Worm (Caenorhabditis elegans) whole organism, midembryonic: Measurements from ENCODE around the gene spp-16.

Source experiments
- T22C8.4 ChIP-seq: fragments of 200-800 bp; sonication (Bioruptor generic); IDR thresholded peaks from 2 replicates; pipeline ENCODE4 v1.3.6; 2022; ENCODE audit warnings: missing genetic modification characterization, missing compliant biosample characterization
- cog-1 ChIP-seq: sonication (generic microtip); optimal IDR thresholded peaks from 2 replicates; lab custom pipeline; 2016; ENCODE audit warnings: missing genetic modification characterization, missing compliant biosample characterization
- flt-1 ChIP-seq: fragments of 200-800 bp; sonication (Bioruptor generic); IDR thresholded peaks from 2 replicates; pipeline ENCODE4 v1.3.6; 2022; ENCODE audit warnings: missing genetic modification characterization, missing compliant biosample characterization
- klf-2 ChIP-seq: fragments of 200-800 bp; sonication (Bioruptor generic); conservative IDR thresholded peaks from 2 replicates; pipeline ENCODE4 v1.3.6; 2022; ENCODE audit warnings: missing genetic modification reagents, missing genetic modification characterization, missing compliant biosample characterization
- med-1 ChIP-seq: sonication (generic microtip); optimal IDR thresholded peaks from 2 replicates; lab custom pipeline; 2017; ENCODE audit warnings: missing genetic modification characterization, mild to moderate bottlenecking, missing compliant biosample characterization, antibody characterized with exemption, missing genetic modification reagents; ENCODE audit not compliant: insufficient read depth
- ref-1 ChIP-seq: fragments of 200-800 bp; sonication (Bioruptor generic); conservative IDR thresholded peaks from 2 replicates; pipeline ENCODE4 v1.3.6; 2022; ENCODE audit warnings: missing genetic modification reagents, missing genetic modification characterization, missing compliant biosample characterization
- tab-1 ChIP-seq: fragments of 200-800 bp; sonication (Bioruptor generic); IDR thresholded peaks from 2 replicates; pipeline ENCODE4 v1.3.6; 2022; ENCODE audit warnings: missing genetic modification characterization, missing compliant biosample characterization
- ztf-23 ChIP-seq: fragments of 200-800 bp; sonication (Bioruptor generic); IDR thresholded peaks from 2 replicates; pipeline ENCODE4 v1.3.6; 2022; ENCODE audit warnings: missing genetic modification reagents, missing genetic modification characterization, missing compliant biosample characterization
- ztf-29 ChIP-seq: fragments of 200-800 bp; sonication (Bioruptor generic); IDR thresholded peaks from 2 replicates; pipeline ENCODE4 v1.3.6; 2022; ENCODE audit warnings: missing genetic modification reagents, missing genetic modification characterization, missing compliant biosample characterization

Gene spp-16

ce11 chrV:10897172-10897571, 3.9 kb downstream of the spp-16 start:
- TF ChIP-seq klf-2 (GFP tag; lab: Robert Waterston, UW): no peak
- TF ChIP-seq ref-1 (GFP tag; lab: Robert Waterston, UW): no peak
- TF ChIP-seq T22C8.4 (GFP tag; lab: Robert Waterston, UW): peak; percentile 49; the same call in 1 of the 2 replicates
- no peak for TF ChIP-seq ztf-29 (GFP tag; lab: Robert Waterston, UW)
- TF ChIP-seq flt-1 (GFP tag; lab: Robert Waterston, UW): peak; percentile 86
- no peak for TF ChIP-seq med-1 (GFP tag; lab: Kevin White, UChicago)
- 0 out of 2 replicates have a peak, but pooled peaks have one; percentile 36 for TF ChIP-seq tab-1 (GFP tag; lab: Robert Waterston, UW)
- peak; percentile 90 for TF ChIP-seq ztf-23
- TF ChIP-seq cog-1 (tag; lab: Kevin White, UChicago): peak; percentile 95

ce11 chrV:10897106-10897171, 4.2 kb downstream of the spp-16 start, which contains the start of gene sec-61.G:
TSS of gene sec-61.G (minus strand) at chrV:10897143.
- no peak for TF ChIP-seq klf-2 (GFP tag; lab: Robert Waterston, UW)
- no peak for TF ChIP-seq flt-1 (GFP tag; lab: Robert Waterston, UW)
- no peak for TF ChIP-seq ztf-23
- no peak for TF ChIP-seq med-1 (GFP tag; lab: Kevin White, UChicago)
- TF ChIP-seq cog-1 (tag; lab: Kevin White, UChicago): no peak
- no peak for TF ChIP-seq ztf-29 (GFP tag; lab: Robert Waterston, UW)
- no peak for TF ChIP-seq T22C8.4 (GFP tag; lab: Robert Waterston, UW)
- TF ChIP-seq tab-1 (GFP tag; lab: Robert Waterston, UW): no peak
- TF ChIP-seq ref-1 (GFP tag; lab: Robert Waterston, UW): no peak

DNA sequence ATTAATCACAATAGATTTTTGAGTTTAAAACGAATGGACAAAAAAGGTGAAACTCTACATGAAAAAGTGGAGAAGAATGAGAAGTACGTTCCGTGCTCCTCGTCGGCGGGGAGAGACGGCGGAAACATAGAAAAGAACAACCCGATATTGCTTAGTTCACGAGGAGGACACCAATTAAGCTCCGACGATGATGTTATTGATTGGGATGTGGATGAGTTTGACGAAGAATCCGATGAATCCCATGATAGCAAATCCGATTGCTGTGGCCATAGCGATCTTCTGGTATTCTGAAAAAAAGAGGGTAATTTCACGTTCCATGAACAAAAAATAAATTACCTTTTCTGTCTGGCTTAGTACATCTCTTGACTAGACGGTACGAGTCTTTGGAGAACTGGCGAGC, 4.4 kb downstream of the spp-16 start:
- TF ChIP-seq T22C8.4 (GFP tag; lab: Robert Waterston, UW): no peak
- no peak for TF ChIP-seq ztf-29 (GFP tag; lab: Robert Waterston, UW)
- no peak for TF ChIP-seq klf-2 (GFP tag; lab: Robert Waterston, UW)
- TF ChIP-seq ztf-23: no peak
- TF ChIP-seq tab-1 (GFP tag; lab: Robert Waterston, UW): no peak
- no peak for TF ChIP-seq flt-1 (GFP tag; lab: Robert Waterston, UW)
- TF ChIP-seq cog-1 (tag; lab: Kevin White, UChicago): no peak

- no peak for TF ChIP-seq med-1 (GFP tag; lab: Kevin White, UChicago)
- TF ChIP-seq klf-2 (GFP tag; lab: Robert Waterston, UW): no peak
- no peak for TF ChIP-seq cog-1 (tag; lab: Kevin White, UChicago)
- no peak for TF ChIP-seq flt-1 (GFP tag; lab: Robert Waterston, UW)
- TF ChIP-seq ztf-29 (GFP tag; lab: Robert Waterston, UW): no peak
- no peak for TF ChIP-seq ref-1 (GFP tag; lab: Robert Waterston, UW)
- TF ChIP-seq tab-1 (GFP tag; lab: Robert Waterston, UW): no peak
- no peak for TF ChIP-seq ztf-23
- no peak for TF ChIP-seq T22C8.4 (GFP tag; lab: Robert Waterston, UW)
Observed at ce11 chrV:10896295-10896694, 4.8 kb downstream of the spp-16 start, which contains the start of gene F32D8.13. TSS of gene F32D8.13 (minus strand) at chrV:10896543.

DNA sequence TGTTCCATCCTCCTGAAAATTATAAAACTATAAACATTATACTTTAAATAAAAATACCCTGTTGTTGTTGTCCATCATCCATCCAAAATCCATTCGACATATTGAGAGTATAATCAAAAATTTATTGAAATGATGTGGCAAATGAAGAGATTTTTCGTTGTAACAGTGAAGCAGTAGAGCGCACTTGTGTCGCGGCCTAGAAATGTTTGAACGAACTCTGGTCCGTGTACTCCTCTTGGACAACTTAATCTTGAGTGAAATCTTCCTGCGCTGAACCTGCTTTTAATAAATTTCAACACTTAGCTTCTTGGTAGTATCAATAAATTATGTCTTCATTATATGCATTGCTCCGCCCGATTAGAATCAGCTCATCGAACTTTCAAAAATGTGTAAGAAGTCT, 6.5 kb downstream of the spp-16 start, which contains the start of the genes F32D8.14 and F32D8.5:
Gene F32D8.14 (minus strand): TSS at position 188 of the 400 bp plus-strand sequence.
Gene F32D8.5 (plus strand): TSS at position 200 of the 400 bp plus-strand sequence.
- TF ChIP-seq flt-1 (GFP tag; lab: Robert Waterston, UW) (peak; percentile 57; the same call in 1 of the 2 replicates), med-1 (GFP tag; lab: Kevin White, UChicago) (no peak), ref-1 (GFP tag; lab: Robert Waterston, UW) (no peak), T22C8.4 (GFP tag; lab: Robert Waterston, UW) (no peak), ztf-23 (peak; percentile 78; the same call in 1 of the 2 replicates), klf-2 (GFP tag; lab: Robert Waterston, UW) (no peak), tab-1 (GFP tag; lab: Robert Waterston, UW) (no peak), ztf-29 (GFP tag; lab: Robert Waterston, UW) (no peak), cog-1 (tag; lab: Kevin White, UChicago) (peak; percentile 4)

DNA sequence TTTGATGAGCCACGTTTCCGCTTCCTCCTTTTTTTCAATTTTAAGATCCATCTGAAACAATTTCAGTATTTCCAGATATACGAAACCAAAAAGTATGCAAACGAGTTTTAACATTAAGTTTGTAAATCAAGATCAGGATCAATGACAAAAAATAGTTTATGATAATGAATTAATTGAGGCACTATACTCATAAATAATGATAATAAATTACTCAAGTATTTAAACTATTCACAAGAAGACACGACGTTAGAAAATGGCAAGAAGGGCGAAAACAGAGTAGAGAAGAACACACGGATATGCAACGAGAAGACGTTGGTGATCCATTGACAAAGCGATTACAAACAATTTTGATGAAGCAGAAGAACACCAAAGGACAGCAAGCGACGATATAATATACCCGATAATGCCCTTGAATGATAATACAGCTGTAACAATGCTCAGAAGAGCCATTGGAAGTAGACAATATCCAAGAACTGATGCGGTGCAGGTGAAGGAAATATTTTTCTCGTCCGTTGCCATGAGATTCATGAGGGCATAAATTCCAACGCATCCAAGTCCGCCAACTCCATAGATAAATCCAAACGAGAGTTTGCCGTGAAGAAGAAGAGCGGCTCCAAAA, 7.5 kb downstream of the spp-16 start, which contains the start of gene F32D8.4:
Gene F32D8.4 (minus strand): TSS at position 51 of the 619 bp plus-strand sequence.
- no peak for TF ChIP-seq tab-1 (GFP tag; lab: Robert Waterston, UW)
- no peak for TF ChIP-seq klf-2 (GFP tag; lab: Robert Waterston, UW)
- no peak for TF ChIP-seq ztf-23
- TF ChIP-seq flt-1 (GFP tag; lab: Robert Waterston, UW): no peak
- no peak for TF ChIP-seq ztf-29 (GFP tag; lab: Robert Waterston, UW)
- no peak for TF ChIP-seq T22C8.4 (GFP tag; lab: Robert Waterston, UW)
- TF ChIP-seq cog-1 (tag; lab: Kevin White, UChicago): no peak
- no peak for TF ChIP-seq ref-1 (GFP tag; lab: Robert Waterston, UW)
- no peak for TF ChIP-seq med-1 (GFP tag; lab: Kevin White, UChicago)

DNA sequence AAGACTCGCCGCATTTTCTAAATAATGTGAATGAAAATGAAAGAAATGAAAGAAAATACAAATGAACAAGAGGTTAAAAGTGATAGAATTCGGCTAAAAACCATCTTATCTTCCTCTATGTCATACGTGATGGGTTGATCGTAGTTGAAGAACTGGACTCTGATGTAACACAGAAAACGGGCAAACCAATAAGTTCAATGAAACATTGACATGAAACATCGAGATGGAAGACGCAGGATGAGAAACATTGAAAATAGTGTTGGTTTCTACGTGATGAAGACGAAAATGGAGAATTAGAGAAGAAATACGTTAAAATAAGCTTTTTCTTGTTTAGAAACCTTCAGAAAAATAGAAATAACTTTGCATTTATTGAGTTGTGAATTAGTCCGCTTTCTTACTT, 10.1 kb downstream of the spp-16 start, which contains the start of gene F32D8.12:
Gene F32D8.12 (minus strand): TSS at position 48 of the 400 bp plus-strand sequence.
- no peak for TF ChIP-seq ztf-29 (GFP tag; lab: Robert Waterston, UW)

DNA sequence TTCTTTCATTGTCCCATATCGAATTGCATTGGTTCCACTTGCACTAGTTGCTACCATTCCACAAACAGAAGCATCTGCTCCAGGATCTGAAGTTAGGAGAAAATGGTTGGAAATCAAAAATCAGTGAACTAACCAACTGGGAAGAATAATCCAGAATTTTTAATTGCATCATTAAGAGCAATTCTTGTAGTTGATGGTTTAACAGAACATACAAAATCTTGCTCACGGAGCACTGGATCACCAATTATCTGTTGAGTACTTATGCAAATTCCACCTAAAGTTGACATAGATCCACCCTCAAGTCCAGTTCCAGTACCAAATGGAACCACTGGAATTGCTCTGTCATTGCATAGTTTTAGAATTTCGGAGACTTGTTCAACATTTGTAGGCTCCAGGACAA, 11.3 kb downstream of the spp-16 start:
- TF ChIP-seq ztf-23 (no peak), cog-1 (tag; lab: Kevin White, UChicago) (no peak), klf-2 (GFP tag; lab: Robert Waterston, UW) (no peak), med-1 (GFP tag; lab: Kevin White, UChicago) (no peak), ztf-29 (GFP tag; lab: Robert Waterston, UW) (no peak), ref-1 (GFP tag; lab: Robert Waterston, UW) (no peak)

DNA sequence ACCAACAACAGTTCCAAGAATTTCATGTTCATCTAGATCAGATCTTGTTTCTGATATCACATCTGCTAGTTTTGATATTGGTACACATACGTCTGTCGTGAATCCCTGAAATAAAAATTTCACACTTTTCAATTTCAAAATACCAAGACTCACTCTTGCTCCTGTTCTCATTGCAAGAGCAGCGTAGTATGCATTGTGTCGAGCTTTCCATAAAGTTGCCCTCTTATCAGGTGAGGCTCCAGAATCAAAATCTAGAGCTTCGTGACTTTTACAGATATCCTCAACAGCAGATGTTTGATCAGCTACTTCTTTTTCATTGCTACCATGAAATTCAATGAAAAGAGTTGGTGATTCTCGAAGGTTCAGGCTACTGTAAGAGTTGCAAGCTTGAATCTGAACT, 12.1 kb downstream of the spp-16 start, which contains the start of gene F32D8.11:
Gene F32D8.11 (minus strand): TSS at position 101 of the 400 bp plus-strand sequence.
- TF ChIP-seq ref-1 (GFP tag; lab: Robert Waterston, UW): no peak
- TF ChIP-seq tab-1 (GFP tag; lab: Robert Waterston, UW): no peak
- no peak for TF ChIP-seq flt-1 (GFP tag; lab: Robert Waterston, UW)
- no peak for TF ChIP-seq ztf-29 (GFP tag; lab: Robert Waterston, UW)
- no peak for TF ChIP-seq T22C8.4 (GFP tag; lab: Robert Waterston, UW)
- no peak for TF ChIP-seq klf-2 (GFP tag; lab: Robert Waterston, UW)
- no peak for TF ChIP-seq med-1 (GFP tag; lab: Kevin White, UChicago)
- no peak for TF ChIP-seq ztf-23
- no peak for TF ChIP-seq cog-1 (tag; lab: Kevin White, UChicago)
